Worm (Caenorhabditis elegans) whole organism, L4/young adult: ENCODE results near the gene Y47D7A.6.

ENCODE experiments used
- W03F9.2 ChIP-seq: fragments of 150-350 bp; optimal IDR thresholded peaks from 2 replicates; lab custom pipeline; 2014; ENCODE audit warnings: missing biosample characterization, missing genetic modification characterization
- him-1 ChIP-seq: sonication (generic microtip); optimal IDR thresholded peaks from 2 replicates; lab custom pipeline; 2016; ENCODE audit warnings: missing genotype, missing genetic modification reagents, missing genetic modification characterization, missing compliant biosample characterization

DNA sequence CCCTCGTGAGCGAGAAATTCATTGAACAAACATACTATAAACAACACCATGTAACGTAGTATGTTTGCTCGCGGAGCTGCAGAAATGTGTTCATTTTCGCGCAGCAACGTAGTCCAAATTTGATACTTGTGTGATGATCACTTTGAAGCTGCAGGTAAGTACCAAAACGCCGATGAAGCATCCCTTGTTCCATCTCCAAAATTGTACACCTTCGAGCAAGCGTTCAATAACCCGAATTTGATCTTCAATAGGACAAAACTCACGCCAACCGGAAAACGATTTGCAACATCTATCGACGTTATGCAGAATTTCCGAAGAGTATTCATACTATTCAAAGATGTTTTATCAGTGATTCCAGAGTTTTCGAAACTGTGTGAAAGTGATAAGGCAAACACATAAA is 7.4 kb downstream of the Y47D7A.6 start, which contains the start of gene Y47D7A.3:
- TF ChIP-seq him-1 (no peak), W03F9.2 (tag; lab: Kevin White, UChicago) (no peak)
